Worm (Caenorhabditis elegans): ENCODE data around the gene irld-15.
"Not testable (repeated sequence)": the region's sequence is repeated elsewhere in the genome, so short reads cannot be mapped to it uniquely, and the experiment has no call there.

The irld-15 gene

DNA sequence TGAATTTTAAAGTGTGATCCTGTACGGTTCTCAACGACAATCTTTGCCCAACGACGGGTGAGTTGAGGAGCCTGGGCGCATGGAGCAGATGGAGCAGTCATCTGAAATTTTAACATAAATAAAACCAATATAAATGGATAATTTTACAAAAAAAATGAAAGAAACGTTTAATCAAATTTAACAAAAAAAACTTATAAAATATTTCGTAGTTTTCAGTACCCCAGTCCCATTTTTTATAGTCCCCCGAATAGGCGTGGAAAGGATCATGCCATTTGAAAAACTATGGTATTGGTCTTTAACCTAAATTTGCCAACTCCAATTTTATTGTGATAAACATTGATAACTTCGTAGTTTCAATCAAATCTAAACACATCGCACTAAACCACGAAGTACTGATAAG is 21.4 kb upstream of the irld-15 start, which contains the start of gene pud-3:
pud-3 (minus strand) TSS at position 101 of the 400 bp plus-strand sequence.
- TF ChIP-seq jun-1 (tag; optimal IDR thresholded peaks at IDR 0.05) (no peak), dve-1 (tag; optimal IDR thresholded peaks at IDR 0.05; ENCODE audit: insufficient read depth) (peak; percentile 10), daf-16 (GFP tag; optimal IDR thresholded peaks at IDR 0.05) (no peak), daf-16 (tag; optimal IDR thresholded peaks at IDR 0.05) (peak; percentile 61)

DNA sequence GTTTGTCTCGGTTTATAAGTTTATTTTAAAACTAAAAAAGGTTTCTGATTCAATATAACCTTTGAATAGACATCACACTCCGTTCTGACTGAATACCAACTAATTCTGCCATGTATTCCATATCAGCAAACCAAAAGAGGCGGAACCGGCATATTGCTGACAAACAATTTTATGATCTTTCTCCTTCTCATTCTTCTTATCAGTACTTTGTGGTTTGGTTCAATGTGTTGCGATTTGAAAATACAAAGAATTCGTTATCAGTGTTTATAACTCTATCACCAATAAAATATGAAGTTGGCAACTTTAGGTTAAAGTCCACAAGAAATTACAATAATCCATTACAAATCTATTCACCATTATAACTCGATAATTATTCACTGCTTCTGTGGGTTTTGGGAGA is 20.6 kb upstream of the irld-15 start:
- TF ChIP-seq hlh-11 (tag; optimal IDR thresholded peaks at IDR 0.05) (peak; percentile 74), daf-16 (GFP tag; optimal IDR thresholded peaks at IDR 0.05) (no peak), daf-16 (tag; optimal IDR thresholded peaks at IDR 0.05) (peak; percentile 93), aha-1 (tag) (no peak), mxl-2 (GFP tag; conservative IDR thresholded peaks at IDR 0.05) (no peak), dmd-6 (GFP tag; IDR thresholded peaks at IDR 0.05) (peak; percentile 92), lin-39 (tag; optimal IDR thresholded peaks at IDR 0.05) (no peak), php-3 (GFP tag; IDR thresholded peaks at IDR 0.05) (peak; percentile 87), skn-1 (tag; optimal IDR thresholded peaks at IDR 0.05) (no peak), lin-1 (GFP tag; IDR thresholded peaks at IDR 0.05) (peak; percentile 69; the same call in 1 of the 2 replicates), zip-11 (GFP tag; IDR thresholded peaks at IDR 0.05) (no peak), mes-2 (tag; optimal IDR thresholded peaks at IDR 0.05; ENCODE audit: poor library complexity, severe bottlenecking) (no peak), mep-1 (tag; optimal IDR thresholded peaks at IDR 0.05) (no peak), set-16 (GFP tag; IDR thresholded peaks at IDR 0.05) (no peak), nhr-28 (tag; optimal IDR thresholded peaks at IDR 0.05) (peak; percentile 85), nhr-77 (tag; optimal IDR thresholded peaks at IDR 0.05) (peak; percentile 91), unc-62 (GFP tag; optimal IDR thresholded peaks at IDR 0.05 in 1 of 2) (peak in 1 of 2 experiments; percentile 84), unc-62 (tag; optimal IDR thresholded peaks at IDR 0.05) (no peak), zip-2 (tag; optimal IDR thresholded peaks at IDR 0.05) (no peak), egl-27 (tag; optimal IDR thresholded peaks at IDR 0.05) (no peak), nhr-102 (tag; optimal IDR thresholded peaks at IDR 0.05) (peak; percentile 57), F26F4.8 (GFP tag; conservative IDR thresholded peaks at IDR 0.05) (no peak), tra-1 (GFP tag; IDR thresholded peaks at IDR 0.05) (peak; percentile 38; the same call in 1 of the 2 replicates), dve-1 (tag; optimal IDR thresholded peaks at IDR 0.05; ENCODE audit: insufficient read depth) (peak; percentile 88), pqm-1 (tag; optimal IDR thresholded peaks at IDR 0.05) (peak; percentile 90), zfp-3 (GFP tag; conservative IDR thresholded peaks at IDR 0.05) (no peak), nhr-10 (tag; optimal IDR thresholded peaks at IDR 0.05) (peak; percentile 21)

DNA sequence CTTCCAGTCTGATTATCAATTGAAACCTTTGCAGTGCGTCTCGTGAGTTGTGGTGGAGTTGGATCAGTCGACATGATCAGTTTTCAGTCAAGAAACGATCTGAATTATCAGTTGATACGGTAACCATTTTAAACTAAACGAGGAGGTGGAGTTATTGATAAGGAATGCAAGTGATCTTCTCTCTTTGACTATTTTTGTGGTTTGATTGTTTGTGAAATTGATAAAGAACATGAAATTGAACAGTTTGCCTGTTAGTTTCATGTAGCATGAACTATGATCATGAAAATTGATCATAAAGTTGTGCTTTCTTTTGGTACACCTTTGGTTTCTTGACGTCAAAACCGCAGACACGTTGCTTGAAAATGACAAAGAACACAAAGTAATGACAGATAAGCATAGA is 18.8 kb upstream of the irld-15 start, which contains the start of gene pud-1.2:
pud-1.2 (minus strand) TSS at position 101 of the 400 bp plus-strand sequence.
- not testable (repeated sequence) for TF ChIP-seq set-16 (GFP tag; IDR thresholded peaks at IDR 0.05); ceh-28 (tag; optimal IDR thresholded peaks at IDR 0.05); nhr-48 (tag; optimal IDR thresholded peaks at IDR 0.05)

DNA sequence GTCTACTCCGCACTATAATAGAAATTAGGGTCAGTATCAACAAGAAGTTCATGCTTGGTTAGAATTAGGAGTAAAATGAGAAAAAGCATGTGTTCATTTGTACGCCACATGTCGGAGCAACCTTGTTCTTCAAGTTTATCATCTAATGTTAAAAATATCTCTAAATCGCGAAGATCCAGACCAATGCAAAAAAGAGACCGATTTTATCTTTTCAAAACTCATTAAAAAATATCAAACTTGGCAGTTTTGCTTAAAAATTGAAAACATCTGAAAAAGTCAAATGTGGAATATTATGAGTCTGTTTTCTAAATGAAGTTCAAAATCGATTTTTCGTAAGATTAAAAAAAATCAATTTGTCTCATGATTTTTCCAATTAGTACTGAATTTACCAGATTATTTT is 17.3 kb upstream of the irld-15 start, which contains the start of gene Y19D10B.6:
Y19D10B.6 (minus strand) TSS at position 101 of the 400 bp plus-strand sequence.
- not testable (repeated sequence) for TF ChIP-seq F44E2.7 (GFP tag; IDR thresholded peaks at IDR 0.05); T20F7.1 (GFP tag; optimal IDR thresholded peaks at IDR 0.05); spr-1 (tag; optimal IDR thresholded peaks at IDR 0.05)

DNA sequence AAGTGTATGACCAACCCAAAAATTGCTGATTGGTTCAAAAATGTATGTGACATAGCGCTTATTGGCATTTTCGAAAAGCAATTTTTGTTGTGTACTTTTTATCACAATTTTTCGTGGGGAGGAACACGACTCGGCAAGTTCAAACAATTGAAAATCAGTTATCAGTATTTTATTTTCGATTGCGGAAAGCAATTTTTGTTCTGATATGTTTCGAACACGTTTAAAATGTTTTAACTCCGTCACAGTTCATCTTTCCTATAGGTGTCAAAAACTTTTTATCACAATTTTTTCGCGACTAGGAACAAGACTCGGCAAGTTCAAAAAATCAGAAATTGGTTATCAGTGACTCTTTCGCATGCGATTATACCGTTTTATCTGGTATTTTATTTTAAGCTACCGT is 4.6 kb upstream of the irld-15 start:
- TF ChIP-seq zfp-2 (tag; optimal IDR thresholded peaks at IDR 0.05) (no peak), nhr-77 (tag; optimal IDR thresholded peaks at IDR 0.05) (peak; percentile 89), tra-1 (GFP tag; IDR thresholded peaks at IDR 0.05) (peak; percentile 87), nhr-76 (tag; optimal IDR thresholded peaks at IDR 0.05) (no peak), daf-12 (tag; optimal IDR thresholded peaks at IDR 0.05) (no peak), unc-62 (GFP tag; optimal IDR thresholded peaks at IDR 0.05 in 1 of 2) (peak in 1 of 2 experiments; percentile 22), unc-62 (tag; optimal IDR thresholded peaks at IDR 0.05) (no peak), madf-5 (GFP tag; IDR thresholded peaks at IDR 0.05) (no peak), pqm-1 (tag; optimal IDR thresholded peaks at IDR 0.05) (peak; percentile 94), mxl-3 (GFP tag; optimal IDR thresholded peaks at IDR 0.05) (peak; percentile 15), ama-1 (optimal IDR thresholded peaks at IDR 0.05) (no peak), nhr-11 (tag; optimal IDR thresholded peaks at IDR 0.05) (no peak), dve-1 (tag; optimal IDR thresholded peaks at IDR 0.05; ENCODE audit: insufficient read depth) (peak; percentile 86), daf-16 (GFP tag; optimal IDR thresholded peaks at IDR 0.05) (no peak), daf-16 (tag; optimal IDR thresholded peaks at IDR 0.05) (peak; percentile 84), nhr-48 (tag; optimal IDR thresholded peaks at IDR 0.05) (peak; percentile 62), lin-1 (GFP tag; IDR thresholded peaks at IDR 0.05) (peak; percentile 73), php-3 (GFP tag; IDR thresholded peaks at IDR 0.05) (0 out of 2 replicates have a peak, but pooled peaks have one; percentile 20), nhr-28 (tag; optimal IDR thresholded peaks at IDR 0.05) (peak; percentile 81), hlh-11 (tag; optimal IDR thresholded peaks at IDR 0.05) (peak; percentile 79), dmd-6 (GFP tag; IDR thresholded peaks at IDR 0.05) (peak; percentile 99)

All from whole organism, L4 larva.